Worm (Caenorhabditis elegans) whole organism, young adult: ENCODE results near the gene gcy-3.
A peak's percentile ranks its signal among the peaks of the same experiment; 100 is the strongest.

Source experiments
- B0035.1 ChIP-seq: sonication (generic microtip); optimal IDR thresholded peaks from 2 replicates; lab custom pipeline; 2016; ENCODE audit warnings: missing genetic modification characterization, mild to moderate bottlenecking, missing compliant biosample characterization, missing genotype, missing genetic modification reagents
- B0336.3 ChIP-seq: fragments of 200-800 bp; sonication (Bioruptor generic); IDR thresholded peaks from 2 replicates; pipeline ENCODE4 v1.3.6; 2022; ENCODE audit warnings: missing genetic modification characterization, missing compliant biosample characterization
- F10E7.11 ChIP-seq: sonication (generic microtip); optimal IDR thresholded peaks from 2 replicates; lab custom pipeline; 2017; ENCODE audit warnings: mild to moderate bottlenecking, missing genetic modification characterization, moderate library complexity, missing compliant biosample characterization
- F49E8.2 ChIP-seq: sonication (generic microtip); optimal IDR thresholded peaks from 3 replicates; lab custom pipeline; 2017; ENCODE audit warnings: missing genetic modification characterization, mild to moderate bottlenecking, missing compliant biosample characterization, antibody characterized with exemption, moderate library complexity; ENCODE audit not compliant: insufficient read depth
- F52B5.7 ChIP-seq: sonication (generic microtip); optimal IDR thresholded peaks from 2 replicates; lab custom pipeline; 2016; ENCODE audit warnings: mild to moderate bottlenecking, missing genetic modification characterization, missing compliant biosample characterization
- F57C9.4 ChIP-seq: sonication (generic microtip); optimal IDR thresholded peaks from 2 replicates; lab custom pipeline; 2017; ENCODE audit warnings: mild to moderate bottlenecking, missing genetic modification characterization, missing compliant biosample characterization
- T07F8.4 ChIP-seq: sonication (generic microtip); optimal IDR thresholded peaks from 2 replicates; lab custom pipeline; 2016; ENCODE audit warnings: mild to moderate bottlenecking, missing genetic modification characterization, moderate library complexity, missing compliant biosample characterization
- T26A5.8 ChIP-seq: sonication (generic microtip); optimal IDR thresholded peaks from 2 replicates; lab custom pipeline; 2016; ENCODE audit warnings: missing genetic modification characterization, missing compliant biosample characterization
- Y56A3A.18 ChIP-seq: fragments of 200-800 bp; sonication (Bioruptor generic); IDR thresholded peaks from 2 replicates; pipeline ENCODE4 v1.3.6; 2022; ENCODE audit warnings: missing genetic modification reagents, missing genetic modification characterization, missing compliant biosample characterization
- Y95B8A.8 ChIP-seq: fragments of 200-800 bp; sonication (Bioruptor generic); IDR thresholded peaks from 2 replicates; pipeline ENCODE4 v1.3.6; 2022; ENCODE audit warnings: missing genetic modification reagents, missing genetic modification characterization, missing compliant biosample characterization
- atf-7 ChIP-seq: sonication (generic microtip); optimal IDR thresholded peaks from 2 replicates; lab custom pipeline; 2017; ENCODE audit warnings: mild to moderate bottlenecking, missing genetic modification characterization, missing compliant biosample characterization
- attf-3 ChIP-seq: fragments of 200-800 bp; sonication (Bioruptor generic); conservative IDR thresholded peaks from 2 replicates; pipeline ENCODE4 v1.3.6; 2022; ENCODE audit warnings: missing genetic modification reagents, missing genetic modification characterization, missing compliant biosample characterization
- attf-5 ChIP-seq: fragments of 200-800 bp; sonication (Bioruptor generic); optimal IDR thresholded peaks from 2 replicates; lab custom pipeline; 2018; ENCODE audit warnings: mild to moderate bottlenecking, missing genetic modification characterization, missing compliant biosample characterization
- ceh-79 ChIP-seq: sonication (generic microtip); optimal IDR thresholded peaks from 2 replicates; lab custom pipeline; 2017; ENCODE audit warnings: mild to moderate bottlenecking, missing genetic modification characterization, missing compliant biosample characterization
- chd-7 ChIP-seq: sonication (generic microtip); optimal IDR thresholded peaks from 2 replicates; lab custom pipeline; 2016; ENCODE audit warnings: mild to moderate bottlenecking, missing genetic modification characterization, moderate library complexity, missing compliant biosample characterization
- ekl-4 ChIP-seq: fragments of 200-800 bp; sonication (Bioruptor generic); IDR thresholded peaks from 2 replicates; pipeline ENCODE4 v1.3.6; 2022; ENCODE audit warnings: missing genetic modification reagents, missing genetic modification characterization, missing compliant biosample characterization
- him-1 ChIP-seq: sonication (generic microtip); optimal IDR thresholded peaks from 2 replicates; lab custom pipeline; 2016; ENCODE audit warnings: missing genotype, missing genetic modification reagents, missing genetic modification characterization, missing compliant biosample characterization
- hrde-1 ChIP-seq: sonication (generic microtip); optimal IDR thresholded peaks from 2 replicates; lab custom pipeline; 2016; ENCODE audit warnings: missing genetic modification characterization, mild to moderate bottlenecking, missing compliant biosample characterization, moderate library complexity, missing genotype, missing genetic modification reagents, borderline replicate concordance
- let-526 ChIP-seq: fragments of 200-800 bp; sonication (Bioruptor generic); IDR thresholded peaks from 2 replicates; pipeline ENCODE4 v1.3.6; 2022; ENCODE audit warnings: missing genetic modification reagents, missing genetic modification characterization, missing compliant biosample characterization
- lir-1 ChIP-seq: fragments of 200-800 bp; sonication (Bioruptor generic); conservative IDR thresholded peaks from 2 replicates; pipeline ENCODE4 v1.3.6; 2022; ENCODE audit warnings: missing genetic modification reagents, missing genetic modification characterization, missing compliant biosample characterization
- lsl-1 ChIP-seq: fragments of 200-800 bp; sonication (Bioruptor generic); optimal IDR thresholded peaks from 2 replicates; lab custom pipeline; 2018; ENCODE audit warnings: mild to moderate bottlenecking, missing genetic modification characterization, moderate library complexity, missing compliant biosample characterization
- madf-10 ChIP-seq: sonication (generic microtip); optimal IDR thresholded peaks from 2 replicates; lab custom pipeline; 2016; ENCODE audit warnings: mild to moderate bottlenecking, missing genetic modification characterization, missing compliant biosample characterization
- madf-6 ChIP-seq: fragments of 200-800 bp; sonication (Bioruptor generic); IDR thresholded peaks from 2 replicates; pipeline ENCODE4 v1.3.6; 2022; ENCODE audit warnings: missing genetic modification reagents, missing genetic modification characterization, missing compliant biosample characterization
- mcd-1 ChIP-seq: fragments of 200-800 bp; sonication (Bioruptor generic); IDR thresholded peaks from 2 replicates; pipeline ENCODE4 v1.3.6; 2022; ENCODE audit warnings: missing genetic modification reagents, missing genetic modification characterization, missing compliant biosample characterization
- nfya-2 ChIP-seq: fragments of 200-800 bp; sonication (Bioruptor generic); IDR thresholded peaks from 2 replicates; pipeline ENCODE4 v1.3.6; 2022; ENCODE audit warnings: missing genetic modification reagents, missing genetic modification characterization, missing compliant biosample characterization
- nhr-27 ChIP-seq: fragments of 200-800 bp; sonication (Bioruptor generic); optimal IDR thresholded peaks from 2 replicates; lab custom pipeline; 2018; ENCODE audit warnings: mild to moderate bottlenecking, missing genetic modification characterization, moderate library complexity, missing compliant biosample characterization
- nhr-80 ChIP-seq: sonication (generic microtip); optimal IDR thresholded peaks from 2 replicates; lab custom pipeline; 2016; ENCODE audit warnings: missing genetic modification characterization, missing compliant biosample characterization
- pbrm-1 ChIP-seq: fragments of 200-800 bp; sonication (Bioruptor generic); IDR thresholded peaks from 2 replicates; pipeline ENCODE4 v1.3.6; 2022; ENCODE audit warnings: missing genetic modification reagents, missing genetic modification characterization, missing compliant biosample characterization
- rcor-1 ChIP-seq: fragments of 200-800 bp; sonication (Bioruptor generic); IDR thresholded peaks from 2 replicates; pipeline ENCODE4 v1.3.6; 2022; ENCODE audit warnings: missing genetic modification reagents, missing genetic modification characterization, missing compliant biosample characterization
- ztf-28 ChIP-seq: fragments of 200-800 bp; sonication (Bioruptor generic); IDR thresholded peaks from 2 replicates; pipeline ENCODE4 v1.3.6; 2022; ENCODE audit warnings: missing genetic modification reagents, missing genetic modification characterization, missing compliant biosample characterization
- ztf-3 ChIP-seq: fragments of 200-800 bp; sonication (Bioruptor generic); optimal IDR thresholded peaks from 2 replicates; lab custom pipeline; 2018; ENCODE audit warnings: mild to moderate bottlenecking, missing genetic modification characterization, missing compliant biosample characterization
- ztf-6 ChIP-seq: fragments of 200-800 bp; sonication (Bioruptor generic); IDR thresholded peaks from 2 replicates; pipeline ENCODE4 v1.3.6; 2022; ENCODE audit warnings: missing genetic modification reagents, missing genetic modification characterization, missing compliant biosample characterization

Gene gcy-3

DNA sequence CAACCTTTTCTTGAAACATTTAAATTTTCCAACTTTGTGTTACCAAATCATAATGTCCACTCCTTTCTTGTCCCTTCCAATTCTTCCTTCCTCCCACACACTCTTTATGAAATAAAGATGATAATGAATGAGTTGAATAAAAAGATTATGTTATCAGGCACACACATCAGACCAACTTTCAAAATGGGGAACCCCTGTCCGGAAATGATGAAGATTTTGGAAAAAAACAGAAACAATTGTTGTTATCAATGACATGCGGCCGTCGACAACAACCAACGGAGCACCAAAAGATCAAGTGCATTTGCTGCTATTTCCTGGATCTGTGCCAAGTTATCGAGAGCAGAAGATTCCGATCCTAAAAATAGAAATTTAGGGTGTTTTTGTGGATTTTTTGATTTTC, 23.7 kb downstream of the gcy-3 start:
- TF ChIP-seq mcd-1 (no peak), ekl-4 (GFP tag; lab: Robert Waterston, UW) (no peak), lir-1 (GFP tag; lab: Robert Waterston, UW) (no peak), nhr-27 (no peak)

DNA sequence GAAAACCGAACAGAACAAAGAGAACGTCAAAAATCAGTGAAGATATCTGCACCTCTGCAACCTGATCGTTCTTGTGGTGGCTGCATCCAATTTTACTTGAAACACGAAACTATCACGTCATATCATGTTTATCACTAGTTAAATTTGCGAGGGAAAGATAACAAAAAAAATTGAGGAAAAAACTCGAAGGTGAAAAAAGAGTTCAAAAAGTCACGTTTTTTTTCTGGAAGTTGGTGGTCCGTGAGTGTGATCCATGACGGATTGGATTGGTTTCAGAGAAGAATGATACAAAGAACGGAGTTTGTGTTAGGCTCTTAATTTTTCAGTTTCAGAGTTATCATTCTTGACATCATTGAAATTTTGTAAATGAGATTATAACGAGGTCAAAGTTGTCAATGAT, 24.6 kb downstream of the gcy-3 start:
- TF ChIP-seq hrde-1 (tag; lab: Kevin White, UChicago) (no peak), T07F8.4 (no peak), F49E8.2 (tag; lab: Kevin White, UChicago) (no peak), ekl-4 (GFP tag; lab: Robert Waterston, UW) (no peak), him-1 (no peak), let-526 (GFP tag; lab: Robert Waterston, UW) (no peak), F52B5.7 (tag; lab: Kevin White, UChicago) (no peak), ceh-79 (tag; lab: Kevin White, UChicago) (no peak), F57C9.4 (tag; lab: Kevin White, UChicago) (no peak), atf-7 (tag; lab: Kevin White, UChicago) (peak; percentile 29), T26A5.8 (tag; lab: Kevin White, UChicago) (no peak), B0336.3 (GFP tag; lab: Robert Waterston, UW) (no peak), Y95B8A.8 (GFP tag; lab: Robert Waterston, UW) (no peak), nhr-80 (peak; percentile 16), pbrm-1 (GFP tag; lab: Robert Waterston, UW) (no peak)

DNA sequence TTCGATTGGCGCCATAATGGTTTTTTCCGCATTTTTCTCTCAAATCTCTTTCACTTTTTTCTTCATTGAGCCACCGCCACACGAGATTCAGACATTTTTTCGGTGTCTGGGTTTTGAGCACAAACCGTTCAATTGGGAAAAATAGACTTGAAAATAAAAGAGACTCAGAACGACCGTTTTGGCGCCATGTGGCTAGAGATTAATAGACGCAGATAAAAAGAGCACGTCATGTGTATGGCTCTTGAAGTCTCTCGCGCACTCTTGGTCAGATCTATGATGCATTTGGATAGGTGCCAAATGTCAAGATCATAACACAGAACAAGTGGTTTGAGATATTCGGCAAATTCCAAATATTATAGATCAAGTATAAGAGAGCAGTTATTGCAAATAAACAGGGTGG, 25.7 kb downstream of the gcy-3 start:
- TF ChIP-seq ztf-28 (GFP tag; lab: Robert Waterston, UW) (no peak), madf-6 (GFP tag; lab: Robert Waterston, UW) (no peak), attf-3 (GFP tag; lab: Robert Waterston, UW) (no peak), Y56A3A.18 (no peak), rcor-1 (GFP tag; lab: Robert Waterston, UW) (no peak), ztf-6 (GFP tag; lab: Robert Waterston, UW) (no peak), B0035.1 (tag; lab: Kevin White, UChicago) (no peak)

DNA sequence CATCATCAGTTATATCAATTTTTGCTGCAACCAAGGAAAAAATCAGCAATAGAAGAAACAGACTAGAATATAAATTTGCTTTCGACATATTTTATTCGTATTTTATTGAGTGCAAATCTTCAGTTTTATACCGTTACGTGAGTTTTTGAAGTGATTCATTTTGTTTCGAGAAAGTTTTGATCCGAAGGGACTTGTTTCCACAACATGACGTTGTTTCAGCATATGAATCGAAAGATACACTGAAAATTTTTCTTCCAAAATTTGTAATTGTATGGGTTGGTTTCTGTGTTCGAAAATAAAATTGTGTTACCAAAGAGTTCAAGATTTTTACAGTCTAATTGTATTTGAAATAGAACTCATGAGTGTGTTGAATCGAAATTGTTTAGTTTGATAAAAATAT, 27.1 kb downstream of the gcy-3 start, which contains the start of gene T19H5.7:
T19H5.7 (minus strand) TSS at position 101 of the 400 bp plus-strand sequence.
- TF ChIP-seq mcd-1 (no peak), attf-5 (GFP tag; lab: Kevin White, UChicago) (no peak), nfya-2 (GFP tag; lab: Robert Waterston, UW) (no peak), ztf-3 (GFP tag; lab: Kevin White, UChicago) (no peak), F10E7.11 (tag; lab: Kevin White, UChicago) (no peak), chd-7 (tag; lab: Kevin White, UChicago) (no peak)

DNA sequence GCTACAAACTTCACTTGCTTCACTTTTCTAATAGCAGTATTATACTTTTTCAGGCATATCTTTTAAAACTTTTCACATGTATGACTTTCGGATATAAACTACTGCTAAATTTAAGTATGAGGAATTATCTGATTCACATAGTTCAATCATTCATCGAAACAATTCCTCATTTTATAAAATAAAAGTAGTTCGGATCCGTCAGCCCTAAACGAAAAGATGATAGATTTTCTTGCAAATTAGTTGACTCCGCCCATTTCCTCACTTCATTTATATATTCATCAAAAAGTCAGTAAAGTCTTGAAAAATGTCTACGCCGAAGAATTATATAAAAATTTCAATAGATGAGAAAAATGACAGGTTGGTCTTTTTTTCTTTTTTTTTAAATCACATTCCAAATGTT, 29.5 kb downstream of the gcy-3 start, which contains the start of gene chil-27:
chil-27 (plus strand) TSS at position 301 of the 400 bp plus-strand sequence.
- no peak for TF ChIP-seq lsl-1
- no peak for TF ChIP-seq madf-10
- no peak for TF ChIP-seq chd-7 (tag; lab: Kevin White, UChicago)
